Comparison of ENCODE assay signal across 1 fruit fly cellular context in genomic region chr2L:5037402-5037860, dm6.
TF ChIP-seq lines count a peak whose summit lies in the region.

TSS of gene CG14042 (plus strand) at chr2L:5037709.
TSS of gene SP555 (plus strand) at chr2L:5037709.

TF ChIP-seq in whole organism, embryonic, 481 proteins besides CTCF, POLR2A, EP300 and RAD21 (continued from another document):
- TF ChIP-seq CG6791 (GFP tag; IDR thresholded peaks at IDR 0.05; lab: Robert Waterston, UW; ENCODE audit: partially characterized antibody): 0 out of 3 replicates have a peak, but pooled peaks have one; percentile 41
- no peak for TF ChIP-seq CG10979 (tag; optimal IDR thresholded peaks at IDR 0.05; lab: Kevin White, UChicago)
- no peak for TF ChIP-seq CG17912 (GFP tag; optimal IDR thresholded peaks at IDR 0.05; lab: Kevin White, UChicago)
- peak; percentile 14 for TF ChIP-seq CG6813 (GFP tag; optimal IDR thresholded peaks at IDR 0.05; lab: Kevin White, UChicago)
- TF ChIP-seq Spps (tag; optimal IDR thresholded peaks at IDR 0.05; lab: Kevin White, UChicago): no peak
- TF ChIP-seq ato (GFP tag; IDR thresholded peaks at IDR 0.05; lab: Robert Waterston, UW; ENCODE audit: partially characterized antibody): no peak
- no peak for TF ChIP-seq NC2β (GFP tag; optimal IDR thresholded peaks at IDR 0.05; lab: Kevin White, UChicago)
- TF ChIP-seq Mrtf (GFP tag; IDR thresholded peaks at IDR 0.05; lab: Robert Waterston, UW): no peak
- peak; percentile 7 for TF ChIP-seq Med (GFP tag; lab: Kevin White, UChicago)
- TF ChIP-seq usp (GFP tag; optimal IDR thresholded peaks at IDR 0.05; lab: Kevin White, UChicago): no peak
- no peak for TF ChIP-seq psq (GFP tag; optimal IDR thresholded peaks at IDR 0.05; lab: Kevin White, UChicago)
- TF ChIP-seq CG30431 (GFP tag; optimal IDR thresholded peaks at IDR 0.05; lab: Kevin White, UChicago): no peak
- peak; percentile 20 for TF ChIP-seq pzg (GFP tag; optimal IDR thresholded peaks at IDR 0.05; lab: Kevin White, UChicago)
- no peak for TF ChIP-seq CG9876 (GFP tag; optimal IDR thresholded peaks at IDR 0.05; lab: Kevin White, UChicago)
- TF ChIP-seq sens (GFP tag; lab: Kevin White, UChicago): peak; percentile 20
- TF ChIP-seq CG13624 (GFP tag; optimal IDR thresholded peaks at IDR 0.05; lab: Kevin White, UChicago): no peak
- TF ChIP-seq CG16813 (GFP tag; IDR thresholded peaks at IDR 0.05; lab: Robert Waterston, UW; ENCODE audit: partially characterized antibody): no peak
- TF ChIP-seq MBD-R2 (GFP tag; IDR thresholded peaks at IDR 0.05; lab: Robert Waterston, UW): 0 out of 2 replicates have a peak, but pooled peaks have one; percentile 12
- 0 out of 2 replicates have a peak, but pooled peaks have one; percentile 31 for TF ChIP-seq wdn (GFP tag; IDR thresholded peaks at IDR 0.05; lab: Robert Waterston, UW)
- TF ChIP-seq Trl (optimal IDR thresholded peaks at IDR 0.05; lab: Kevin White, UChicago): peak; percentile 28 to 35
- TF ChIP-seq Trl (GFP tag; optimal IDR thresholded peaks at IDR 0.05; lab: Kevin White, UChicago): no peak
- TF ChIP-seq D19A (tag; optimal IDR thresholded peaks at IDR 0.05; lab: Kevin White, UChicago): no peak
- TF ChIP-seq NC2α (GFP tag; optimal IDR thresholded peaks at IDR 0.05; lab: Kevin White, UChicago): no peak
- TF ChIP-seq CG4282 (GFP tag; optimal IDR thresholded peaks at IDR 0.05; lab: Kevin White, UChicago): no peak
- TF ChIP-seq CG6854 (GFP tag; optimal IDR thresholded peaks at IDR 0.05; lab: Kevin White, UChicago): peak; percentile 14
- TF ChIP-seq CG18599 (GFP tag; optimal IDR thresholded peaks at IDR 0.05; lab: Kevin White, UChicago): peak; percentile 12
- no peak for TF ChIP-seq vfl (GFP tag; optimal IDR thresholded peaks at IDR 0.05; lab: Kevin White, UChicago)
- peak; percentile 76 for TF ChIP-seq vvl (GFP tag; IDR thresholded peaks at IDR 0.05; lab: Robert Waterston, UW)
- TF ChIP-seq amos (GFP tag; IDR thresholded peaks at IDR 0.05; lab: Robert Waterston, UW; ENCODE audit: partially characterized antibody): 0 out of 2 replicates have a peak, but pooled peaks have one; percentile 13
- TF ChIP-seq CG14050 (GFP tag; IDR thresholded peaks at IDR 0.05; lab: Robert Waterston, UW): no peak
- no peak for TF ChIP-seq HLH3B (GFP tag; IDR thresholded peaks at IDR 0.05; lab: Robert Waterston, UW)
- peak; percentile 86 for TF ChIP-seq Nf-YC (tag; optimal IDR thresholded peaks at IDR 0.05; lab: Kevin White, UChicago)
- no peak for TF ChIP-seq Rfx (GFP tag; IDR thresholded peaks at IDR 0.05; lab: Robert Waterston, UW)
- TF ChIP-seq Nf-YB (GFP tag; optimal IDR thresholded peaks at IDR 0.05; lab: Kevin White, UChicago): peak; percentile 52
- no peak for TF ChIP-seq NFAT (GFP tag; IDR thresholded peaks at IDR 0.05; lab: Robert Waterston, UW)
- no peak for TF ChIP-seq gcm (GFP tag; optimal IDR thresholded peaks at IDR 0.05; lab: Kevin White, UChicago)
- peak; percentile 63 for TF ChIP-seq sqz (GFP tag; optimal IDR thresholded peaks at IDR 0.05; lab: Kevin White, UChicago)
- peak; percentile 92 for TF ChIP-seq crol (GFP tag; IDR thresholded peaks at IDR 0.05; lab: Robert Waterston, UW)
- TF ChIP-seq odd (GFP tag; optimal IDR thresholded peaks at IDR 0.05; lab: Kevin White, UChicago): no peak
- no peak for TF ChIP-seq Fer2 (tag; optimal IDR thresholded peaks at IDR 0.05; lab: Kevin White, UChicago)
- TF ChIP-seq Drgx (GFP tag; IDR thresholded peaks at IDR 0.05; lab: Robert Waterston, UW): peak; percentile 37; the same call in 1 of the 2 replicates
- TF ChIP-seq sim (GFP tag; IDR thresholded peaks at IDR 0.05; lab: Robert Waterston, UW): no peak
- 0 out of 2 replicates have a peak, but pooled peaks have one; percentile 7 for TF ChIP-seq CG13287 (GFP tag; IDR thresholded peaks at IDR 0.05; lab: Robert Waterston, UW; ENCODE audit: partially characterized antibody)
- TF ChIP-seq cad (GFP tag; optimal IDR thresholded peaks at IDR 0.05; lab: Kevin White, UChicago): no peak
- peak; percentile 39 for TF ChIP-seq CG7928 (GFP tag; optimal IDR thresholded peaks at IDR 0.05; lab: Kevin White, UChicago)
- 0 out of 3 replicates have a peak, but pooled peaks have one; percentile 23 for TF ChIP-seq z (GFP tag; IDR thresholded peaks at IDR 0.05; lab: Robert Waterston, UW)
- TF ChIP-seq CG7745 (tag; optimal IDR thresholded peaks at IDR 0.05; lab: Kevin White, UChicago): no peak
- TF ChIP-seq CG8388 (GFP tag; optimal IDR thresholded peaks at IDR 0.05; lab: Kevin White, UChicago): no peak
- TF ChIP-seq CG5953 (GFP tag; IDR thresholded peaks at IDR 0.05; lab: Robert Waterston, UW): no peak
- no peak for TF ChIP-seq CG6272 (GFP tag; IDR thresholded peaks at IDR 0.05; lab: Robert Waterston, UW)
- no peak for TF ChIP-seq yki (optimal IDR thresholded peaks at IDR 0.05; lab: Kevin White, UChicago)
- TF ChIP-seq Hand (GFP tag; optimal IDR thresholded peaks at IDR 0.05; lab: Kevin White, UChicago): peak; percentile 19
- peak; percentile 16; the same call in 1 of the 2 replicates for TF ChIP-seq Bgb (GFP tag; IDR thresholded peaks at IDR 0.05; lab: Robert Waterston, UW; ENCODE audit: partially characterized antibody)
- no peak for TF ChIP-seq Poxn (GFP tag; IDR thresholded peaks at IDR 0.05; lab: Robert Waterston, UW)
- no peak for TF ChIP-seq CG10565 (GFP tag; optimal IDR thresholded peaks at IDR 0.05; lab: Kevin White, UChicago)
- no peak for TF ChIP-seq HLH54F (GFP tag; optimal IDR thresholded peaks at IDR 0.05; lab: Kevin White, UChicago)
- TF ChIP-seq ewg (GFP tag; optimal IDR thresholded peaks at IDR 0.05; lab: Kevin White, UChicago): peak; percentile 95
- no peak for TF ChIP-seq Bteb2 (GFP tag; optimal IDR thresholded peaks at IDR 0.05; lab: Kevin White, UChicago)
- TF ChIP-seq Deaf1 (tag; optimal IDR thresholded peaks at IDR 0.05; lab: Kevin White, UChicago): peak; percentile 56
- TF ChIP-seq CG18262 (tag; optimal IDR thresholded peaks at IDR 0.05; lab: Kevin White, UChicago): no peak
- TF ChIP-seq pros (GFP tag; optimal IDR thresholded peaks at IDR 0.05; lab: Kevin White, UChicago): peak; percentile 96
- TF ChIP-seq seq (GFP tag; IDR thresholded peaks at IDR 0.05; lab: Robert Waterston, UW): peak; percentile 93
- TF ChIP-seq CG13894 (tag; optimal IDR thresholded peaks at IDR 0.05; lab: Kevin White, UChicago): peak; percentile 66
- TF ChIP-seq CG10209 (GFP tag; optimal IDR thresholded peaks at IDR 0.05; lab: Kevin White, UChicago): no peak
- TF ChIP-seq ci (GFP tag; IDR thresholded peaks at IDR 0.05; lab: Robert Waterston, UW): 0 out of 3 replicates have a peak, but pooled peaks have one; percentile 16
